Worm (Caenorhabditis elegans) whole organism, L3 larva: ENCODE results near the gene K07H8.9.

Source experiments
- ZK546.5 ChIP-seq: sonication (generic microtip); optimal IDR thresholded peaks from 2 replicates; lab custom pipeline; 2017; ENCODE audit warnings: missing biosample characterization, missing genetic modification characterization
- aly-2 ChIP-seq: fragments of 150-350 bp; optimal IDR thresholded peaks from 2 replicates; lab custom pipeline; 2014; ENCODE audit warnings: missing biosample characterization, missing genetic modification characterization
- elt-1 ChIP-seq: fragments of 150-350 bp; optimal IDR thresholded peaks from 2 replicates; lab custom pipeline; 2014; ENCODE audit warnings: missing biosample characterization, missing genetic modification characterization
- elt-3 ChIP-seq, 3 experiments: fragments of 150-350 bp in 1 of 3; sonication (generic microtip) in 2 of 3; optimal IDR thresholded peaks; 2 replicates in 2 of 3; 4 replicates in 1 of 3; lab custom pipeline; 2014 to 2017; ENCODE audit warnings: missing biosample characterization in 3 of 3, missing genetic modification characterization in 3 of 3
- mdl-1 ChIP-seq: fragments of 150-350 bp; optimal IDR thresholded peaks from 2 replicates; lab custom pipeline; 2014; ENCODE audit warnings: missing biosample characterization, missing genetic modification characterization
- nhr-11 ChIP-seq: fragments of 150-350 bp; optimal IDR thresholded peaks from 2 replicates; lab custom pipeline; 2014; ENCODE audit warnings: missing biosample characterization, missing genetic modification characterization
- nhr-237 ChIP-seq: fragments of 150-350 bp; optimal IDR thresholded peaks from 2 replicates; lab custom pipeline; 2014; ENCODE audit warnings: missing biosample characterization, missing genetic modification characterization
- nhr-25 ChIP-seq: sonication (generic microtip); optimal IDR thresholded peaks from 2 replicates; lab custom pipeline; 2017; ENCODE audit warnings: missing biosample characterization, missing genetic modification characterization
- nhr-28 ChIP-seq: fragments of 150-350 bp; optimal IDR thresholded peaks from 2 replicates; lab custom pipeline; 2014; ENCODE audit warnings: missing biosample characterization, missing genetic modification characterization

- TF ChIP-seq nhr-28 (tag; lab: Kevin White, UChicago) = no peak
- no peak for TF ChIP-seq ZK546.5 (tag; lab: Kevin White, UChicago)
- no peak for TF ChIP-seq nhr-11 (tag; lab: Kevin White, UChicago)
- TF ChIP-seq nhr-25 (tag; lab: Kevin White, UChicago) = no peak
- no peak for TF ChIP-seq aly-2 (tag; lab: Kevin White, UChicago)
- TF ChIP-seq elt-1 (tag; lab: Kevin White, UChicago) = no peak
- TF ChIP-seq elt-3 (tag; optimal IDR thresholded peaks at IDR 0.05; lab: Kevin White, UChicago) = no peak
- TF ChIP-seq nhr-237 (tag; lab: Kevin White, UChicago) = no peak
- TF ChIP-seq mdl-1 (tag; lab: Kevin White, UChicago) = no peak
Measured at ce11 chrIV:8317800-8318199, 31.5 kb upstream of the K07H8.9 start.
